Fruit fly (Drosophila melanogaster) whole organism, embryonic: Measurements from ENCODE around the gene CG32195.

ENCODE experiments used
- Antp ChIP-seq: fragments of 200-800 bp; sonication (Bioruptor generic); optimal IDR thresholded peaks from 3 replicates; lab custom pipeline; 2016; ENCODE audit warnings: missing biosample characterization, missing genetic modification characterization
- Bdp1 ChIP-seq: fragments of 200-800 bp; sonication (Bioruptor generic); optimal IDR thresholded peaks from 3 replicates; lab custom pipeline; 2016; ENCODE audit warnings: missing biosample characterization, missing genetic modification characterization
- CG10462 ChIP-seq: fragments of 200-800 bp; sonication (Bioruptor generic); optimal IDR thresholded peaks from 2 replicates; lab custom pipeline; 2016; ENCODE audit warnings: missing biosample characterization, missing genetic modification characterization
- CG10959 ChIP-seq: fragments of 200-800 bp; sonication (Bioruptor generic); IDR thresholded peaks from 2 replicates; pipeline ENCODE4 v1.3.6; 2022; ENCODE audit warnings: missing biosample characterization, missing genetic modification characterization
- CG11398 ChIP-seq: fragments of 200-800 bp; sonication (Bioruptor generic); optimal IDR thresholded peaks from 2 replicates; lab custom pipeline; 2016; ENCODE audit warnings: missing biosample characterization, missing genetic modification characterization
- CG12155 ChIP-seq: fragments of 200-800 bp; sonication (Bioruptor generic); optimal IDR thresholded peaks from 3 replicates; lab custom pipeline; 2016; ENCODE audit warnings: missing biosample characterization, missing genetic modification characterization
- CG12769 ChIP-seq: fragments of 200-800 bp; sonication (Bioruptor generic); optimal IDR thresholded peaks from 2 replicates; lab custom pipeline; 2019; ENCODE audit warnings: missing biosample characterization, mild to moderate bottlenecking, missing genetic modification characterization, moderate library complexity
- CG13775 ChIP-seq: fragments of 200-800 bp; sonication (Bioruptor generic); optimal IDR thresholded peaks from 3 replicates; lab custom pipeline; 2017; ENCODE audit warnings: missing biosample characterization, mild to moderate bottlenecking, missing genetic modification characterization
- CG15269 ChIP-seq: fragments of 200-800 bp; sonication (Bioruptor generic); optimal IDR thresholded peaks from 2 replicates; lab custom pipeline; 2018; ENCODE audit warnings: missing biosample characterization, mild to moderate bottlenecking, missing genetic modification characterization, moderate library complexity
- CG1602 ChIP-seq: fragments of 200-800 bp; sonication (Bioruptor generic); optimal IDR thresholded peaks from 3 replicates; lab custom pipeline; 2016; ENCODE audit warnings: missing biosample characterization, missing genetic modification characterization
- CG17802 ChIP-seq: fragments of 200-800 bp; sonication (Bioruptor generic); optimal IDR thresholded peaks from 2 replicates; lab custom pipeline; 2018; ENCODE audit warnings: missing biosample characterization, mild to moderate bottlenecking, missing genetic modification characterization, moderate library complexity
- CG17829 ChIP-seq: fragments of 200-800 bp; optimal IDR thresholded peaks from 2 replicates; lab custom pipeline; 2019; ENCODE audit warnings: missing biosample characterization, mild to moderate bottlenecking, missing genetic modification characterization, moderate library complexity
- CG18011 ChIP-seq: fragments of 200-800 bp; sonication (Bioruptor generic); optimal IDR thresholded peaks from 2 replicates; lab custom pipeline; 2017; ENCODE audit warnings: missing biosample characterization, missing genetic modification characterization, mild to moderate bottlenecking, moderate library complexity, missing genotype
- CG18476 ChIP-seq: fragments of 200-800 bp; sonication (Bioruptor generic); optimal IDR thresholded peaks from 2 replicates; lab custom pipeline; 2016; ENCODE audit warnings: missing biosample characterization, mild to moderate bottlenecking, missing genetic modification characterization
- CG32767 ChIP-seq: fragments of 200-800 bp; sonication (Bioruptor generic); IDR thresholded peaks from 2 replicates; pipeline ENCODE4 v1.3.6; 2022; ENCODE audit warnings: missing biosample characterization, missing genetic modification characterization
- CG6272 ChIP-seq: fragments of 200-800 bp; sonication (Bioruptor generic); IDR thresholded peaks from 2 replicates; pipeline ENCODE4 v1.3.6; 2022; ENCODE audit warnings: missing biosample characterization, missing genetic modification characterization
- CG6683 ChIP-seq: fragments of 200-800 bp; sonication (Bioruptor generic); optimal IDR thresholded peaks from 2 replicates; lab custom pipeline; 2017; ENCODE audit warnings: missing biosample characterization, mild to moderate bottlenecking, missing genetic modification characterization, missing genetic modification reagents
- CG7271 ChIP-seq: fragments of 200-800 bp; sonication (Bioruptor generic); optimal IDR thresholded peaks from 2 replicates; lab custom pipeline; 2018; ENCODE audit warnings: missing biosample characterization, mild to moderate bottlenecking, missing genetic modification characterization, moderate library complexity
- CG7928 ChIP-seq: fragments of 200-800 bp; sonication (Bioruptor generic); optimal IDR thresholded peaks from 2 replicates; lab custom pipeline; 2017; ENCODE audit warnings: missing biosample characterization, mild to moderate bottlenecking, missing genetic modification characterization
- CG8388 ChIP-seq: fragments of 200-800 bp; sonication (Bioruptor generic); optimal IDR thresholded peaks from 2 replicates; lab custom pipeline; 2019; ENCODE audit warnings: missing biosample characterization, mild to moderate bottlenecking, missing genetic modification characterization, moderate library complexity
- CG8924 ChIP-seq: fragments of 200-800 bp; optimal IDR thresholded peaks from 3 replicates; lab custom pipeline; 2019; ENCODE audit warnings: missing biosample characterization, mild to moderate bottlenecking, missing genetic modification characterization, moderate library complexity
- CG8944 ChIP-seq: fragments of 200-800 bp; sonication (Bioruptor generic); optimal IDR thresholded peaks from 3 replicates; lab custom pipeline; 2016; ENCODE audit warnings: missing biosample characterization, missing genetic modification characterization
- CG9876 ChIP-seq: fragments of 200-800 bp; sonication (Bioruptor generic); optimal IDR thresholded peaks from 2 replicates; lab custom pipeline; 2016; ENCODE audit warnings: missing biosample characterization, missing genetic modification characterization
- Dll ChIP-seq: fragments of 200-800 bp; sonication (Bioruptor generic); IDR thresholded peaks from 4 replicates; pipeline ENCODE4 v1.3.6; 2022; ENCODE audit warnings: missing biosample characterization, missing genetic modification characterization; ENCODE audit not compliant: partially characterized antibody
- Doc3 ChIP-seq: fragments of 200-800 bp; sonication (Bioruptor generic); IDR thresholded peaks from 3 replicates; pipeline ENCODE4 v1.3.6; 2022; ENCODE audit warnings: missing biosample characterization, missing genetic modification characterization; ENCODE audit not compliant: partially characterized antibody
- Ets65A ChIP-seq: fragments of 200-800 bp; sonication (Bioruptor generic); peaks from one replicate; lab custom pipeline; 2016; ENCODE audit warnings: missing biosample characterization, missing genetic modification characterization
- Hr78 ChIP-seq, 2 experiments: fragments of 200-800 bp in 1 of 2; fragments of >200 bp in 1 of 2; sonication (Bioruptor generic) in 1 of 2; optimal IDR thresholded peaks; 2 replicates each; lab custom pipeline; 2017 to 2019; ENCODE audit warnings: missing biosample characterization in 2 of 2, missing genetic modification characterization in 2 of 2, mild to moderate bottlenecking in 1 of 2, moderate library complexity in 1 of 2
- MTF-1 ChIP-seq: fragments of 200-800 bp; sonication (Bioruptor generic); optimal IDR thresholded peaks from 2 replicates; lab custom pipeline; 2018; ENCODE audit warnings: missing biosample characterization, mild to moderate bottlenecking, missing genetic modification characterization, borderline replicate concordance
- Mrtf ChIP-seq: fragments of 200-800 bp; sonication (Bioruptor generic); IDR thresholded peaks from 3 replicates; pipeline ENCODE4 v1.3.6; 2022; ENCODE audit warnings: missing biosample characterization, missing genetic modification characterization
- Pdp1 ChIP-seq, 2 experiments: fragments of 200-800 bp; sonication (Bioruptor generic); optimal IDR thresholded peaks; 3 replicates each; lab custom pipeline; 2016; ENCODE audit warnings: missing biosample characterization in 2 of 2, missing genetic modification characterization in 2 of 2, mild to moderate bottlenecking in 1 of 2, moderate library complexity in 1 of 2
- ap ChIP-seq: fragments of 200-800 bp; sonication (Bioruptor generic); IDR thresholded peaks from 2 replicates; pipeline ENCODE4 v1.3.6; 2022; ENCODE audit warnings: missing biosample characterization, missing genetic modification characterization
- az2 ChIP-seq: fragments of 200-800 bp; sonication (Bioruptor generic); optimal IDR thresholded peaks from 3 replicates; lab custom pipeline; 2016; ENCODE audit warnings: missing biosample characterization, missing genetic modification characterization
- bsh ChIP-seq, 2 experiments: fragments of 200-800 bp; sonication (Bioruptor generic); optimal IDR thresholded peaks; 2 replicates each; lab custom pipeline; 2017 to 2018; ENCODE audit warnings: mild to moderate bottlenecking in 2 of 2, missing biosample characterization in 2 of 2, missing genetic modification characterization in 2 of 2, moderate library complexity in 1 of 2
- btn ChIP-seq: fragments of 200-800 bp; sonication (Bioruptor generic); optimal IDR thresholded peaks from 2 replicates; lab custom pipeline; 2016; ENCODE audit warnings: missing biosample characterization, missing genetic modification characterization
- ci ChIP-seq: fragments of 200-800 bp; sonication (Bioruptor generic); IDR thresholded peaks from 3 replicates; pipeline ENCODE4 v1.3.6; 2022; ENCODE audit warnings: missing biosample characterization, missing genetic modification characterization
- crp ChIP-seq, 2 experiments: fragments of 200-800 bp; sonication (Bioruptor generic); optimal IDR thresholded peaks; 2 replicates in 1 of 2; 3 replicates in 1 of 2; lab custom pipeline; 2017; ENCODE audit warnings: missing biosample characterization in 2 of 2, missing genetic modification characterization in 2 of 2, mild to moderate bottlenecking in 1 of 2, moderate library complexity in 1 of 2
- da ChIP-seq: fragments of 200-800 bp; sonication (Bioruptor generic); optimal IDR thresholded peaks from 2 replicates; lab custom pipeline; 2016; ENCODE audit warnings: missing biosample characterization, missing genetic modification characterization
- dan ChIP-seq: fragments of 200-800 bp; sonication (Bioruptor generic); IDR thresholded peaks from 2 replicates; pipeline ENCODE4 v1.3.6; 2022; ENCODE audit warnings: missing biosample characterization, missing genetic modification characterization
- dmrt99B ChIP-seq: fragments of 200-800 bp; sonication (Bioruptor generic); optimal IDR thresholded peaks from 2 replicates; lab custom pipeline; 2018; ENCODE audit warnings: missing biosample characterization, mild to moderate bottlenecking, missing genetic modification characterization, moderate library complexity
- klu ChIP-seq: fragments of 200-800 bp; sonication (Bioruptor generic); IDR thresholded peaks from 2 replicates; pipeline ENCODE4 v1.3.6; 2022; ENCODE audit warnings: missing biosample characterization, missing genetic modification characterization
- kni ChIP-seq: fragments of 200-800 bp; sonication (Bioruptor generic); optimal IDR thresholded peaks from 3 replicates; lab custom pipeline; 2017; ENCODE audit warnings: mild to moderate bottlenecking, missing biosample characterization, missing genetic modification reagents, missing genetic modification characterization
- nmo ChIP-seq: fragments of 200-800 bp; sonication (Bioruptor generic); optimal IDR thresholded peaks from 2 replicates; lab custom pipeline; 2018; ENCODE audit warnings: missing biosample characterization, mild to moderate bottlenecking, missing genetic modification characterization, moderate library complexity
- pros ChIP-seq: fragments of 200-800 bp; sonication (Bioruptor generic); optimal IDR thresholded peaks from 3 replicates; lab custom pipeline; 2019; ENCODE audit warnings: missing biosample characterization, mild to moderate bottlenecking, missing genetic modification characterization, moderate library complexity
- ranshi ChIP-seq: fragments of 200-800 bp; sonication (Bioruptor generic); IDR thresholded peaks from 2 replicates; pipeline ENCODE4 v1.3.6; 2022; ENCODE audit warnings: missing biosample characterization, missing genetic modification characterization
- shn ChIP-seq: fragments of 200-800 bp; sonication (Bioruptor generic); optimal IDR thresholded peaks from 3 replicates; lab custom pipeline; 2016; ENCODE audit warnings: missing biosample characterization, missing genetic modification characterization
- sim ChIP-seq: fragments of 200-800 bp; sonication (Bioruptor generic); IDR thresholded peaks from 2 replicates; pipeline ENCODE4 v1.3.6; 2022; ENCODE audit warnings: missing biosample characterization, missing genetic modification characterization
- zen ChIP-seq: fragments of 200-800 bp; sonication (Bioruptor generic); optimal IDR thresholded peaks from 3 replicates; lab custom pipeline; 2018; ENCODE audit warnings: missing biosample characterization, mild to moderate bottlenecking, missing genetic modification characterization, moderate library complexity
- zfh2 ChIP-seq: fragments of 200-800 bp; sonication (Bioruptor generic); optimal IDR thresholded peaks from 2 replicates; lab custom pipeline; 2016; ENCODE audit warnings: missing biosample characterization, missing genetic modification characterization

The CG32195 gene

DNA sequence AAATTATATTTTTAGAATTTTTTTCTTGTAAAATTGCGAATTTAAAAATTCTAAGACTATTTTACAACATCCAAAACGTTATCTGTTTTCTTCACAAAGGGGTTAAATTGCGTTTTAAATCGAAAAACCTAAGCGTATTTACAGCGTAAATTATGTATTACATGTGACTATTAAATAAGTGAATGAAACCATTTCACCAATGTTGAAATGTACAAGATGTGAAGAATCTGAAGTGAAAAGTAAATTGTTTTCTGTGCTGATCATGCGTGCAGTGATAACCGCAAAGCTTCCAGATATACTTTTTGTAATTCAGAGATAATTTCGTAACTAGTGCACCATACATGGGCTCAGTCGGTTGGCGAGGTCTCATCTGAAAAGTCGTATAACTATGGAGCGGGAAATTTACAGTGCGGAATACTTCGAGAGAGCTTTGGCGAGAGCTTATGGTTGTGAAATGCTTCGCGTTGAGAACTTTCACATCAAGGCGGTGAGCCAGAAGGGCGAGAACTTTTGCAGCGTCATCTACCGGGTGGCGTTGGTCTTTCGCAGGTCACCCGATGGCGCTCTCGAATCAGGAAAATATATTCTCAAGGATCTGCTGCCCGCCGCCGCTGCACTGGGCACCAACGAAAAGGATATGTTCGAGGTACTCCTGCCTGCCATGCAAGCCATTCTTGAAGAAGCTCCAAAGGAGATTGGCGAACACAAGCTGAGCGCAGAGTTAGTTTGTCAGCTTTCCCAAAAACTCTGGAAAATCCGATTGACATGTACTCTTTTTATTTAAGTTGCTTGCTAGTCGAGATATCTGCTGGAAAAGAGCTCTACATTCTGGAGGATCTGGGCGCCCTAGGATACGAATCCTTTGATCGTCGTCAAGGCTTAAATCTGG is 1.5 kb downstream of the CG32195 start (continued):
- TF ChIP-seq CG17829 (tag; lab: Kevin White, UChicago) (peak; percentile 13), ap (GFP tag; lab: Robert Waterston, UW) (peak; percentile 14; the same call in 1 of the 2 replicates), bsh (GFP tag; optimal IDR thresholded peaks at IDR 0.05; lab: Kevin White, UChicago) (peak in 1 of 2 experiments; percentile 36), Pdp1 (GFP tag; optimal IDR thresholded peaks at IDR 0.05; lab: Kevin White, UChicago) (peak; percentile 24 to 84), CG17802 (tag; lab: Kevin White, UChicago) (no peak), kni (GFP tag; lab: Kevin White, UChicago) (peak; percentile 26), CG11398 (no peak), crp (GFP tag; optimal IDR thresholded peaks at IDR 0.05; lab: Kevin White, UChicago) (no peak), dan (GFP tag; lab: Robert Waterston, UW) (no peak), klu (GFP tag; lab: Robert Waterston, UW) (no peak), ranshi (GFP tag; lab: Robert Waterston, UW) (peak; percentile 9; the same call in 1 of the 2 replicates), CG7928 (GFP tag; lab: Kevin White, UChicago) (no peak), CG8944 (GFP tag; lab: Kevin White, UChicago) (peak; percentile 6), zfh2 (no peak), Ets65A (GFP tag; lab: Kevin White, UChicago) (peak; percentile 81), CG10959 (GFP tag; lab: Robert Waterston, UW) (0 out of 2 replicates have a peak, but pooled peaks have one; percentile 40), sim (GFP tag; lab: Robert Waterston, UW) (no peak), zen (tag; lab: Kevin White, UChicago) (no peak), CG18476 (GFP tag; lab: Kevin White, UChicago) (no peak), CG12155 (GFP tag; lab: Kevin White, UChicago) (no peak), CG15269 (tag; lab: Kevin White, UChicago) (peak; percentile 73), Mrtf (GFP tag; lab: Robert Waterston, UW) (peak; percentile 7; the same call in 1 of the 3 replicates), Doc3 (GFP tag; lab: Robert Waterston, UW) (no peak), da (GFP tag; lab: Kevin White, UChicago) (no peak), Antp (GFP tag; lab: Kevin White, UChicago) (peak; percentile 27), az2 (no peak), CG6272 (GFP tag; lab: Robert Waterston, UW) (no peak), Hr78 (GFP tag; optimal IDR thresholded peaks at IDR 0.05; lab: Kevin White, UChicago) (no peak), CG9876 (no peak), CG12769 (tag; lab: Kevin White, UChicago) (peak; percentile 48), CG1602 (GFP tag; lab: Kevin White, UChicago) (no peak), CG18011 (no peak), pros (GFP tag; lab: Kevin White, UChicago) (no peak), btn (peak; percentile 64), dmrt99B (peak; percentile 77), Bdp1 (GFP tag; lab: Kevin White, UChicago) (peak; percentile 14), Dll (GFP tag; lab: Robert Waterston, UW) (0 out of 4 replicates have a peak, but pooled peaks have one; percentile 18), shn (GFP tag; lab: Kevin White, UChicago) (no peak), CG32767 (GFP tag; lab: Robert Waterston, UW) (no peak), CG10462 (peak; percentile 0), CG13775 (GFP tag; lab: Kevin White, UChicago) (no peak), CG8924 (tag; lab: Kevin White, UChicago) (peak; percentile 65), CG8388 (GFP tag; lab: Kevin White, UChicago) (no peak), MTF-1 (GFP tag; lab: Kevin White, UChicago) (peak; percentile 55), ci (GFP tag; lab: Robert Waterston, UW) (no peak; the same call in 1 of the 3 replicates), CG6683 (GFP tag; lab: Kevin White, UChicago) (no peak), nmo (GFP tag; lab: Kevin White, UChicago) (peak; percentile 55), CG7271 (tag; lab: Kevin White, UChicago) (no peak)
